Fruit fly (Drosophila melanogaster): ENCODE data around the gene bai.

The bai gene

dm6 chr3R:25069569-25069968 is 30.4 kb downstream of the bai start, which contains the start of the genes Stt3B and CG11839 (continued):
- TF ChIP-seq CG17328 (GFP tag; IDR thresholded peaks at IDR 0.05): peak; percentile 56; the same call in 1 of the 2 replicates
- no peak for TF ChIP-seq Lim3 (GFP tag; IDR thresholded peaks at IDR 0.05)
- TF ChIP-seq CG7786 (GFP tag; optimal IDR thresholded peaks at IDR 0.05): peak; percentile 83
- TF ChIP-seq CrebB (tag; optimal IDR thresholded peaks at IDR 0.05): peak; percentile 3
- peak; percentile 66 for TF ChIP-seq az2 (GFP tag; optimal IDR thresholded peaks at IDR 0.05)
- TF ChIP-seq Dp (GFP tag; optimal IDR thresholded peaks at IDR 0.05): peak; percentile 44
- TF ChIP-seq Atf3 (GFP tag; optimal IDR thresholded peaks at IDR 0.05): peak; percentile 45
- peak; percentile 78 for TF ChIP-seq tin (GFP tag; optimal IDR thresholded peaks at IDR 0.05)
- no peak for TF ChIP-seq CG17802 (tag; optimal IDR thresholded peaks at IDR 0.05)
- TF ChIP-seq peb (GFP tag; IDR thresholded peaks at IDR 0.05): peak; percentile 48; the same call in 1 of the 2 replicates
- TF ChIP-seq pho (GFP tag; optimal IDR thresholded peaks at IDR 0.05): peak; percentile 85
- TF ChIP-seq Gug (GFP tag; IDR thresholded peaks at IDR 0.05): peak; percentile 66; the same call in 3 of the 4 replicates
- TF ChIP-seq CG1647 (GFP tag; optimal IDR thresholded peaks at IDR 0.05): peak; percentile 76
- peak; percentile 21 for TF ChIP-seq CG1233 (GFP tag; optimal IDR thresholded peaks at IDR 0.05)
- TF ChIP-seq lbe (GFP tag; optimal IDR thresholded peaks at IDR 0.05): peak; percentile 73
- TF ChIP-seq btn (GFP tag; optimal IDR thresholded peaks at IDR 0.05): peak; percentile 43
- TF ChIP-seq CG15601 (tag; optimal IDR thresholded peaks at IDR 0.05): peak; percentile 72
- peak; percentile 91 for TF ChIP-seq CG7928 (GFP tag; optimal IDR thresholded peaks at IDR 0.05)
- TF ChIP-seq CG15011 (GFP tag; optimal IDR thresholded peaks at IDR 0.05): no peak
- TF ChIP-seq knrl (GFP tag; IDR thresholded peaks at IDR 0.05; ENCODE audit: partially characterized antibody): peak; percentile 96
- peak; percentile 90 for TF ChIP-seq amos (GFP tag; IDR thresholded peaks at IDR 0.05; ENCODE audit: partially characterized antibody)
- peak in 1 of 2 experiments; percentile 43 for TF ChIP-seq crp (GFP tag; optimal IDR thresholded peaks at IDR 0.05)
- TF ChIP-seq gcm2 (GFP tag; optimal IDR thresholded peaks at IDR 0.05): peak; percentile 45
- TF ChIP-seq CG11398 (GFP tag; optimal IDR thresholded peaks at IDR 0.05): peak; percentile 64
- TF ChIP-seq ase (GFP tag; IDR thresholded peaks at IDR 0.05): no peak; the same call in 2 of the 3 replicates
- TF ChIP-seq twi (tag; optimal IDR thresholded peaks at IDR 0.05): peak; percentile 57
- TF ChIP-seq CG1792 (GFP tag; optimal IDR thresholded peaks at IDR 0.05): peak; percentile 73
- TF ChIP-seq sob (GFP tag; IDR thresholded peaks at IDR 0.05): peak; percentile 85; the same call in 1 of the 2 replicates
- peak; percentile 79 for TF ChIP-seq HLH54F (GFP tag; optimal IDR thresholded peaks at IDR 0.05)
- TF ChIP-seq Xrp1 (GFP tag; IDR thresholded peaks at IDR 0.05): peak; percentile 62; the same call in 1 of the 2 replicates
- no peak for TF ChIP-seq sim (GFP tag; IDR thresholded peaks at IDR 0.05)
- peak; percentile 41 for TF ChIP-seq CG4328 (GFP tag; optimal IDR thresholded peaks at IDR 0.05)
- TF ChIP-seq Nf-YC (tag; optimal IDR thresholded peaks at IDR 0.05): no peak
- peak; percentile 82; the same call in 1 of the 2 replicates for TF ChIP-seq Rfx (GFP tag; IDR thresholded peaks at IDR 0.05)
- TF ChIP-seq zfh2 (GFP tag; optimal IDR thresholded peaks at IDR 0.05): peak; percentile 92
- peak; percentile 49 for TF ChIP-seq Sox100B (GFP tag; optimal IDR thresholded peaks at IDR 0.05)
- peak; percentile 68 for TF ChIP-seq pum (GFP tag; optimal IDR thresholded peaks at IDR 0.05)
- peak; percentile 79 for TF ChIP-seq gro (GFP tag; optimal IDR thresholded peaks at IDR 0.05)
- TF ChIP-seq wdn (GFP tag; IDR thresholded peaks at IDR 0.05): peak; percentile 43; the same call in 1 of the 2 replicates
- TF ChIP-seq inv (GFP tag; IDR thresholded peaks at IDR 0.05; ENCODE audit: partially characterized antibody): peak; percentile 89
- TF ChIP-seq fu2 (GFP tag; optimal IDR thresholded peaks at IDR 0.05): peak; percentile 81
- TF ChIP-seq CG10979 (tag; optimal IDR thresholded peaks at IDR 0.05): peak; percentile 68
- TF ChIP-seq Oaz (GFP tag; IDR thresholded peaks at IDR 0.05): 0 out of 2 replicates have a peak, but pooled peaks have one; percentile 55
- TF ChIP-seq Deaf1 (tag; optimal IDR thresholded peaks at IDR 0.05): no peak
- peak; percentile 76; the same call in 1 of the 2 replicates for TF ChIP-seq tna (GFP tag; IDR thresholded peaks at IDR 0.05; ENCODE audit: partially characterized antibody)
- peak; percentile 96 for TF ChIP-seq sens (GFP tag)
- TF ChIP-seq nerfin-2 (GFP tag; IDR thresholded peaks at IDR 0.05; ENCODE audit: partially characterized antibody): peak; percentile 70; the same call in 1 of the 2 replicates
- no peak for TF ChIP-seq pan (optimal IDR thresholded peaks at IDR 0.05)
- TF ChIP-seq pan (GFP tag; optimal IDR thresholded peaks at IDR 0.05 in 1 of 2, IDR thresholded peaks at IDR 0.05 in 1 of 2): peak in 1 of 2 experiments; percentile 50
- peak; percentile 60 for TF ChIP-seq Bdp1 (GFP tag; optimal IDR thresholded peaks at IDR 0.05)
- peak; percentile 69 for TF ChIP-seq ato (GFP tag; IDR thresholded peaks at IDR 0.05; ENCODE audit: partially characterized antibody)

Measured in whole organism, embryonic.